Worm (Caenorhabditis elegans) whole organism, L1 larva: ENCODE data around the gene svop-1.
A peak's percentile ranks its signal among the peaks of the same experiment; 100 is the strongest.

Experiments
- C04F5.9 ChIP-seq: sonication (generic microtip); optimal IDR thresholded peaks from 2 replicates; lab custom pipeline; 2016; ENCODE audit warnings: missing genetic modification characterization, missing compliant biosample characterization
- C34B4.2 ChIP-seq: sonication (generic microtip); optimal IDR thresholded peaks from 2 replicates; lab custom pipeline; 2017; ENCODE audit warnings: mild to moderate bottlenecking, missing genetic modification characterization, missing compliant biosample characterization
- alr-1 ChIP-seq: fragments of 200-800 bp; sonication (Bioruptor generic); optimal IDR thresholded peaks from 2 replicates; lab custom pipeline; 2018; ENCODE audit warnings: borderline replicate concordance, mild to moderate bottlenecking, missing genetic modification characterization, missing compliant biosample characterization
- ceh-88 ChIP-seq: fragments of 200-800 bp; sonication (Bioruptor generic); IDR thresholded peaks from 2 replicates; pipeline ENCODE4 v1.3.6; 2022; ENCODE audit warnings: missing genetic modification characterization, missing compliant biosample characterization
- ceh-90 ChIP-seq: sonication (generic microtip); optimal IDR thresholded peaks from 2 replicates; lab custom pipeline; 2016; ENCODE audit warnings: missing genetic modification characterization, missing compliant biosample characterization
- ces-1 ChIP-seq: fragments of 150-350 bp; optimal IDR thresholded peaks from 2 replicates; lab custom pipeline; 2014; ENCODE audit warnings: missing biosample characterization, missing genetic modification reagents, missing genetic modification characterization
- dsc-1 ChIP-seq: sonication (generic microtip); optimal IDR thresholded peaks from 2 replicates; lab custom pipeline; 2016; ENCODE audit warnings: mild to moderate bottlenecking, missing genetic modification characterization, missing compliant biosample characterization
- efl-1 ChIP-seq, 4 experiments: fragments of 150-350 bp; optimal IDR thresholded peaks in 3 of 4; peaks in 1 of 4; 1 replicate in 1 of 4; 2 replicates in 3 of 4; lab custom pipeline; 2014; ENCODE audit warnings: missing biosample characterization in 2 of 4, missing genetic modification characterization in 2 of 4, missing genetic modification reagents in 2 of 4
- egl-13 ChIP-seq: sonication (generic microtip); optimal IDR thresholded peaks from 2 replicates; lab custom pipeline; 2016; ENCODE audit warnings: missing genotype, missing genetic modification reagents, missing genetic modification characterization, missing compliant biosample characterization
- egl-27 ChIP-seq, 2 experiments: fragments of 150-350 bp in 1 of 2; sonication (generic microtip); optimal IDR thresholded peaks; 3 replicates each; lab custom pipeline; 2017 to 2018; ENCODE audit warnings: missing biosample characterization in 2 of 2, missing genetic modification characterization in 2 of 2, missing genetic modification reagents in 2 of 2
- elt-3 ChIP-seq, 6 experiments: fragments of 150-350 bp in 1 of 6; sonication (generic microtip); optimal IDR thresholded peaks; 2 replicates each; lab custom pipeline; 2017 to 2018; ENCODE audit warnings: missing biosample characterization in 6 of 6, missing genetic modification characterization in 6 of 6, inconsistent platforms in 1 of 6
- ets-5 ChIP-seq: fragments of 200-800 bp; sonication (Bioruptor generic); IDR thresholded peaks from 2 replicates; pipeline ENCODE4 v1.3.6; 2022; ENCODE audit warnings: missing genetic modification characterization, missing compliant biosample characterization
- fkh-4 ChIP-seq: sonication (generic microtip); optimal IDR thresholded peaks from 2 replicates; lab custom pipeline; 2016; ENCODE audit warnings: missing compliant biosample characterization, missing genetic modification characterization, borderline replicate concordance
- fkh-8 ChIP-seq: sonication (generic microtip); optimal IDR thresholded peaks from 2 replicates; lab custom pipeline; 2016; ENCODE audit warnings: mild to moderate bottlenecking, missing genetic modification characterization, missing compliant biosample characterization
- fos-1 ChIP-seq: fragments of 150-350 bp; optimal IDR thresholded peaks from 2 replicates; lab custom pipeline; 2014; ENCODE audit warnings: missing biosample characterization, missing genetic modification characterization
- grh-1 ChIP-seq: fragments of 200-800 bp; sonication (Bioruptor generic); IDR thresholded peaks from 2 replicates; pipeline ENCODE4 v1.3.6; 2022; ENCODE audit warnings: missing genetic modification reagents, missing genetic modification characterization, missing compliant biosample characterization
- hlh-4 ChIP-seq: sonication (generic microtip); optimal IDR thresholded peaks from 2 replicates; lab custom pipeline; 2016; ENCODE audit warnings: mild to moderate bottlenecking, missing genetic modification characterization, missing compliant biosample characterization
- hpl-2 ChIP-seq: fragments of 150-350 bp; optimal IDR thresholded peaks from 2 replicates; lab custom pipeline; 2014; ENCODE audit warnings: missing biosample characterization, missing genetic modification reagents, missing genetic modification characterization
- jun-1 ChIP-seq: fragments of 150-350 bp; optimal IDR thresholded peaks from 2 replicates; lab custom pipeline; 2014; ENCODE audit warnings: missing biosample characterization, missing genetic modification reagents, missing genetic modification characterization
- lin-14 ChIP-seq: fragments of 200-800 bp; sonication (Bioruptor generic); optimal IDR thresholded peaks from 2 replicates; lab custom pipeline; 2018; ENCODE audit warnings: mild to moderate bottlenecking, missing genetic modification characterization, moderate library complexity, missing compliant biosample characterization
- lin-35 ChIP-seq, 2 experiments: fragments of 150-350 bp; optimal IDR thresholded peaks; 2 replicates each; lab custom pipeline; 2014; ENCODE audit warnings: missing biosample characterization in 2 of 2, missing genetic modification characterization in 2 of 2, missing genetic modification reagents in 2 of 2
- lin-39 ChIP-seq: fragments of 150-350 bp; optimal IDR thresholded peaks from 2 replicates; lab custom pipeline; 2014; ENCODE audit warnings: missing biosample characterization, missing genetic modification reagents, missing genetic modification characterization
- lsy-2 ChIP-seq, 2 experiments: fragments of 150-350 bp; optimal IDR thresholded peaks; 2 replicates each; lab custom pipeline; 2014; ENCODE audit warnings: missing biosample characterization in 2 of 2, missing genetic modification characterization in 2 of 2
- nhr-11 ChIP-seq: fragments of 150-350 bp; optimal IDR thresholded peaks from 2 replicates; lab custom pipeline; 2014; ENCODE audit warnings: missing biosample characterization, missing genetic modification characterization
- nhr-12 ChIP-seq: sonication (generic microtip); optimal IDR thresholded peaks from 2 replicates; lab custom pipeline; 2017; ENCODE audit warnings: missing biosample characterization, missing genetic modification characterization
- nhr-19 ChIP-seq: fragments of 200-800 bp; sonication (Bioruptor generic); conservative IDR thresholded peaks from 2 replicates; pipeline ENCODE4 v1.3.6; 2022; ENCODE audit warnings: missing genetic modification characterization, missing compliant biosample characterization
- nhr-237 ChIP-seq: fragments of 150-350 bp; optimal IDR thresholded peaks from 2 replicates; lab custom pipeline; 2014; ENCODE audit warnings: missing biosample characterization, missing genetic modification characterization
- nhr-47 ChIP-seq: sonication (generic microtip); optimal IDR thresholded peaks from 2 replicates; lab custom pipeline; 2016; ENCODE audit warnings: mild to moderate bottlenecking, missing genetic modification characterization, moderate library complexity, missing compliant biosample characterization
- nhr-71 ChIP-seq: sonication (generic microtip); optimal IDR thresholded peaks from 2 replicates; lab custom pipeline; 2016; ENCODE audit warnings: mild to moderate bottlenecking, missing genetic modification characterization, moderate library complexity, missing compliant biosample characterization
- nhr-76 ChIP-seq: sonication (generic microtip); optimal IDR thresholded peaks from 2 replicates; lab custom pipeline; 2017; ENCODE audit warnings: missing biosample characterization, missing genetic modification characterization
- nhr-77 ChIP-seq: fragments of 150-350 bp; optimal IDR thresholded peaks from 2 replicates; lab custom pipeline; 2014; ENCODE audit warnings: missing biosample characterization, missing genetic modification characterization
- nhr-84 ChIP-seq: sonication (generic microtip); optimal IDR thresholded peaks from 2 replicates; lab custom pipeline; 2017; ENCODE audit warnings: missing biosample characterization, missing genetic modification characterization
- nhr-85 ChIP-seq: sonication (generic microtip); peaks from one replicate; lab custom pipeline; 2016; ENCODE audit warnings: missing genetic modification characterization, inconsistent platforms, missing compliant biosample characterization
- nhr-90 ChIP-seq: sonication (generic microtip); optimal IDR thresholded peaks from 2 replicates; lab custom pipeline; 2016; ENCODE audit warnings: mild to moderate bottlenecking, missing genetic modification characterization, missing compliant biosample characterization; ENCODE audit not compliant: poor library complexity
- pag-3 ChIP-seq: sonication (generic microtip); optimal IDR thresholded peaks from 2 replicates; lab custom pipeline; 2017; ENCODE audit warnings: missing genetic modification characterization, mild to moderate bottlenecking, missing compliant biosample characterization, antibody characterized with exemption, borderline replicate concordance; ENCODE audit not compliant: insufficient read depth
- pax-3 ChIP-seq: fragments of 200-800 bp; sonication (Bioruptor generic); optimal IDR thresholded peaks from 2 replicates; lab custom pipeline; 2018; ENCODE audit warnings: mild to moderate bottlenecking, missing genetic modification characterization, moderate library complexity, missing compliant biosample characterization
- pqm-1 ChIP-seq: sonication (generic microtip); optimal IDR thresholded peaks from 3 replicates; lab custom pipeline; 2017; ENCODE audit warnings: missing biosample characterization, missing genetic modification characterization
- rnt-1 ChIP-seq: sonication (generic microtip); optimal IDR thresholded peaks from 2 replicates; lab custom pipeline; 2016; ENCODE audit warnings: mild to moderate bottlenecking, missing genetic modification characterization, moderate library complexity, missing compliant biosample characterization
- skn-1 ChIP-seq: fragments of 150-350 bp; optimal IDR thresholded peaks from 2 replicates; lab custom pipeline; 2014; ENCODE audit warnings: missing biosample characterization, missing genetic modification characterization
- snu-23 ChIP-seq: sonication (generic microtip); optimal IDR thresholded peaks from 2 replicates; lab custom pipeline; 2016; ENCODE audit warnings: missing genetic modification characterization, missing compliant biosample characterization
- sup-37 ChIP-seq: fragments of 200-800 bp; sonication (Bioruptor generic); optimal IDR thresholded peaks from 2 replicates; lab custom pipeline; 2018; ENCODE audit warnings: mild to moderate bottlenecking, missing genetic modification characterization, missing compliant biosample characterization
- swsn-7 ChIP-seq: sonication (generic microtip); optimal IDR thresholded peaks from 2 replicates; lab custom pipeline; 2016; ENCODE audit warnings: missing genetic modification characterization, missing compliant biosample characterization
- tbx-2 ChIP-seq: sonication (generic microtip); optimal IDR thresholded peaks from 2 replicates; lab custom pipeline; 2016; ENCODE audit warnings: missing genetic modification characterization, missing compliant biosample characterization
- tlp-1 ChIP-seq: fragments of 150-350 bp; optimal IDR thresholded peaks from 2 replicates; lab custom pipeline; 2014; ENCODE audit warnings: missing biosample characterization, missing genetic modification characterization
- unc-130 ChIP-seq: fragments of 150-350 bp; optimal IDR thresholded peaks from 2 replicates; lab custom pipeline; 2017; ENCODE audit warnings: missing biosample characterization, missing genetic modification characterization, inconsistent platforms
- unc-86 ChIP-seq: sonication (generic microtip); optimal IDR thresholded peaks from 2 replicates; lab custom pipeline; 2016; ENCODE audit warnings: missing genetic modification characterization, missing compliant biosample characterization
- unc-98 ChIP-seq: fragments of 200-800 bp; sonication (Bioruptor generic); IDR thresholded peaks from 2 replicates; pipeline ENCODE4 v1.3.6; 2022; ENCODE audit warnings: missing genetic modification characterization, missing compliant biosample characterization
- vab-15 ChIP-seq: sonication (generic microtip); optimal IDR thresholded peaks from 2 replicates; lab custom pipeline; 2017; ENCODE audit warnings: missing genotype, mild to moderate bottlenecking, missing genetic modification characterization, missing compliant biosample characterization
- zag-1 ChIP-seq: fragments of 150-350 bp; optimal IDR thresholded peaks from 2 replicates; lab custom pipeline; 2014; ENCODE audit warnings: missing biosample characterization, missing genetic modification characterization

The svop-1 gene

ce11 chrIII:8901078-8901477 lies 15.8 kb upstream of the svop-1 start:
- TF ChIP-seq nhr-71 (tag; lab: Kevin White, UChicago) (peak; percentile 35), nhr-47 (tag; lab: Kevin White, UChicago) (peak; percentile 11), snu-23 (GFP tag; lab: Kevin White, UChicago) (peak; percentile 19), nhr-85 (tag; lab: Kevin White, UChicago) (peak; percentile 37), nhr-19 (GFP tag; lab: Robert Waterston, UW) (peak; percentile 29), grh-1 (GFP tag; lab: Robert Waterston, UW) (0 out of 2 replicates have a peak, but pooled peaks have one; percentile 15), swsn-7 (tag; lab: Kevin White, UChicago) (peak; percentile 58), C04F5.9 (tag; lab: Kevin White, UChicago) (peak; percentile 48), lin-14 (GFP tag; lab: Kevin White, UChicago) (peak; percentile 39)
- TF ChIP-seq, all 84 proteins: peak for 9; not testable (repeated sequence) for 75

DNA sequence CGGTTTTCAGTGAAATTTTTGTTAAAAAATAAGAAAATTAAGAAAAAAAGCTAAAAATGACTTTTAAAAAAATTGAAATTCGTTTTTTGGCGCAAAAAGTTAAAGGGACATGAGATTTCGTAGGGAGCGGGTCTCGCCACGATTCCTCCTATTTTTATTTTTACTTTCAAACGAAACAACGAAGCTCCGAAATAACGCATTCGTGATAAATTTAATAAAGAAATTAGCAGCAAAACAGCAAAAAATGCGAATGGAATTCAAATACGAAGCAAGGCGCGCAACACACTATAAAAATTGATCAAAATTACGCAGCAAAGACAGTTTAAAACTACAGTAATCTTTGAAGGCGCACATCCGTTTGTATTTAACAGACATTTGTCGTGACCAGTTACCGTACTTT lies 14.5 kb upstream of the svop-1 start:
- TF ChIP-seq dsc-1 (peak; percentile 26), nhr-237 (tag; lab: Kevin White, UChicago) (no peak), egl-27 (tag; optimal IDR thresholded peaks at IDR 0.05; lab: Kevin White, UChicago) (no peak), fkh-8 (tag; lab: Kevin White, UChicago) (peak; percentile 26), swsn-7 (tag; lab: Kevin White, UChicago) (peak; percentile 46), vab-15 (tag; lab: Kevin White, UChicago) (no peak), efl-1 (optimal IDR thresholded peaks at IDR 0.05; lab: Kevin White, UChicago) (peak; percentile 77 to 79), efl-1 (GFP tag; optimal IDR thresholded peaks at IDR 0.05 in 1 of 2; lab: Kevin White, UChicago) (peak; percentile 83 to 97), hlh-4 (tag; lab: Kevin White, UChicago) (no peak), skn-1 (peak; percentile 50), nhr-84 (tag; lab: Kevin White, UChicago) (no peak), fos-1 (tag; lab: Kevin White, UChicago) (no peak), alr-1 (tag; lab: Kevin White, UChicago) (no peak), ces-1 (GFP tag; lab: Kevin White, UChicago) (no peak), nhr-11 (tag; lab: Kevin White, UChicago) (no peak), sup-37 (no peak), tbx-2 (tag; lab: Kevin White, UChicago) (peak; percentile 12), unc-130 (tag; lab: Kevin White, UChicago) (no peak), pag-3 (tag; lab: Kevin White, UChicago) (no peak), lin-35 (GFP tag; optimal IDR thresholded peaks at IDR 0.05; lab: Kevin White, UChicago) (peak; percentile 76 to 89), tlp-1 (tag; lab: Kevin White, UChicago) (no peak), C34B4.2 (tag; lab: Kevin White, UChicago) (no peak), rnt-1 (tag; lab: Kevin White, UChicago) (no peak), C04F5.9 (tag; lab: Kevin White, UChicago) (peak; percentile 93), ets-5 (GFP tag; lab: Robert Waterston, UW) (no peak), nhr-19 (GFP tag; lab: Robert Waterston, UW) (peak; percentile 61), unc-86 (tag; lab: Kevin White, UChicago) (no peak), nhr-71 (tag; lab: Kevin White, UChicago) (peak; percentile 73), nhr-12 (tag; lab: Kevin White, UChicago) (no peak), nhr-77 (tag; lab: Kevin White, UChicago) (no peak), jun-1 (no peak), zag-1 (tag; lab: Kevin White, UChicago) (no peak), ceh-90 (tag; lab: Kevin White, UChicago) (no peak), unc-98 (no peak), fkh-4 (no peak), elt-3 (tag; optimal IDR thresholded peaks at IDR 0.05; lab: Kevin White, UChicago) (no peak), nhr-76 (no peak), pqm-1 (tag; lab: Kevin White, UChicago) (no peak), egl-13 (tag; lab: Kevin White, UChicago) (no peak), ceh-88 (GFP tag; lab: Robert Waterston, UW) (no peak), hpl-2 (GFP tag; lab: Kevin White, UChicago) (no peak), lin-14 (GFP tag; lab: Kevin White, UChicago) (no peak), lsy-2 (tag; optimal IDR thresholded peaks at IDR 0.05; lab: Kevin White, UChicago) (peak; percentile 79 to 93), pax-3 (tag; lab: Kevin White, UChicago) (no peak), lin-39 (tag; lab: Kevin White, UChicago) (no peak), nhr-47 (tag; lab: Kevin White, UChicago) (peak; percentile 48), nhr-90 (tag; lab: Kevin White, UChicago) (peak; percentile 9)
